Fruit fly (Drosophila melanogaster) whole organism: Measurements from ENCODE around the gene sip3.

ENCODE experiments used
- CG8478 ChIP-seq: fragments of >200 bp; optimal IDR thresholded peaks from 2 replicates; lab custom pipeline; 2018; ENCODE audit warnings: inconsistent platforms
- Dll ChIP-seq: fragments of >200 bp; optimal IDR thresholded peaks from 2 replicates; lab custom pipeline; 2017
- EcR ChIP-seq, 2 experiments: fragments of >200 bp; optimal IDR thresholded peaks; 2 replicates each; lab custom pipeline; 2017; ENCODE audit warnings: missing biosample characterization in 2 of 2, missing genetic modification characterization in 2 of 2, missing genetic modification reagents in 2 of 2
- pan ChIP-seq: fragments of >200 bp; optimal IDR thresholded peaks from 2 replicates; lab custom pipeline; 2017
- psq ChIP-seq: fragments of >200 bp; optimal IDR thresholded peaks from 2 replicates; lab custom pipeline; 2017
- usp ChIP-seq: fragments of >200 bp; optimal IDR thresholded peaks from 2 replicates; lab custom pipeline; 2017; ENCODE audit warnings: missing biosample characterization, missing genetic modification characterization, mixed read lengths

DNA sequence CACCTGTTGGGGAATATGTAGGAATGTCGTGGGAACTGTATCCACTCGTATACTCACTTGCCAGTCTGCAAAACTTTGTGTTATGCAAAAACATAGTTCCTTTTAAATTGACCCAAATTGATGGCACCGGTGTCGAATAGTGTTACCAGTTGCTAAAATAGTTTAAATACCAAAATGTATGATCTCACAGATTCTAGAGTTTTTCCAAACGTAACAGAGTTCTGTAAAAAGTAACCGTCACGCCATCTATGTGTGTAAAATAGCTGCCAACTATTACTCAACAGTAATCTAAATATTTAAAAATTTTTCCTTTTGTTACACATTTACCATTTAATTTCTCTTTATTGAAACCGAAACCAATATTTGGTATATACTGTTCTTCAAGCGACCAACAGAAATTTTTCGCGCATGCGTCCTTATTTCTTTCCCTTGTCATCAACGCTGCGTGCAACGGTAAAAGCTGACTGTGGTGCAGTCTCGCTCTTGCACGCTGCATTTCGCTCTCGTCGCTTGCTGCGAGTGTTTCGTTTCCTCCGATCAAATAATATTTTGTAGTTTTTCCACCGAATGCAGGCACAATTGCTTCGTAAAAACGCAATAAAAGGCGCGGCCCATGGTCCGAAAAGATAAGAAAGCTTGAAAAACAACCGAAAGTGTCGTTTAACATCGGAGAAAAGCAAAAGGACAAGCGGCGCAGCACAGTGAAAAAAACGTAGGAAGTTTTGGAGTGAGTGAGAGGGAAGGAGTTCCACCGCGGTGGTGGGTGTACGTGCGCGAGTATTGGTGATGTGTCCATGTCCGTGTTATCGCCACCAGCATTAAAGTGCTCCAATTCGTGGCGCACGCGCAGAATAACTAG, 40.3 kb downstream of the sip3 start, which contains the start of the genes FeCH and RhoGAP100F:
- TF ChIP-seq pan = no peak
- no peak for TF ChIP-seq EcR (GFP tag; optimal IDR thresholded peaks at IDR 0.05; lab: Kevin White, UChicago)
- no peak for TF ChIP-seq Dll (lab: Kevin White, UChicago)
- no peak for TF ChIP-seq CG8478 (lab: Kevin White, UChicago)
- TF ChIP-seq usp (GFP tag; lab: Kevin White, UChicago) = no peak
- TF ChIP-seq psq (lab: Kevin White, UChicago) = no peak
